Fruit fly (Drosophila melanogaster) whole organism, adult: ENCODE data around the gene Bace.

Experiments used
- CG1620 ChIP-seq: fragments of 200-800 bp; sonication (Bioruptor generic); optimal IDR thresholded peaks from 2 replicates; lab custom pipeline; 2016; ENCODE audit warnings: missing biosample characterization, missing genetic modification characterization
- CG33017 ChIP-seq: fragments of 200-800 bp; sonication (Bioruptor generic); optimal IDR thresholded peaks from 2 replicates; lab custom pipeline; 2018; ENCODE audit warnings: missing biosample characterization, mild to moderate bottlenecking, missing genetic modification characterization, moderate library complexity
- CG5204 ChIP-seq: fragments of 200-800 bp; sonication (Bioruptor generic); optimal IDR thresholded peaks from 2 replicates; lab custom pipeline; 2016; ENCODE audit warnings: missing biosample characterization, missing genetic modification characterization
- CG7101 ChIP-seq: fragments of 200-800 bp; sonication (Bioruptor generic); optimal IDR thresholded peaks from 2 replicates; lab custom pipeline; 2018; ENCODE audit warnings: missing biosample characterization, mild to moderate bottlenecking, missing genetic modification characterization, moderate library complexity
- Clk ChIP-seq: fragments of 200-800 bp; sonication (Bioruptor generic); optimal IDR thresholded peaks from 2 replicates; lab custom pipeline; 2017; ENCODE audit warnings: missing biosample characterization, missing genetic modification characterization
- Hr96 ChIP-seq: fragments of 200-800 bp; sonication (Bioruptor generic); optimal IDR thresholded peaks from 2 replicates; lab custom pipeline; 2016; ENCODE audit warnings: missing biosample characterization, missing genetic modification characterization
- cic ChIP-seq: fragments of 200-800 bp; sonication (Bioruptor generic); optimal IDR thresholded peaks from 2 replicates; lab custom pipeline; 2017; ENCODE audit warnings: missing biosample characterization, mild to moderate bottlenecking, missing genetic modification characterization, moderate library complexity
- kay ChIP-seq: fragments of 200-800 bp; sonication (Bioruptor generic); peaks from one replicate; lab custom pipeline; 2016; ENCODE audit warnings: missing biosample characterization, missing genetic modification characterization, borderline replicate concordance
- ovo ChIP-seq: fragments of 200-800 bp; sonication (Bioruptor generic); optimal IDR thresholded peaks from 2 replicates; lab custom pipeline; 2016; ENCODE audit warnings: missing biosample characterization, missing genetic modification characterization
- toe ChIP-seq: fragments of 200-800 bp; sonication (Bioruptor generic); optimal IDR thresholded peaks from 2 replicates; lab custom pipeline; 2016; ENCODE audit warnings: missing biosample characterization, missing genetic modification characterization

DNA sequence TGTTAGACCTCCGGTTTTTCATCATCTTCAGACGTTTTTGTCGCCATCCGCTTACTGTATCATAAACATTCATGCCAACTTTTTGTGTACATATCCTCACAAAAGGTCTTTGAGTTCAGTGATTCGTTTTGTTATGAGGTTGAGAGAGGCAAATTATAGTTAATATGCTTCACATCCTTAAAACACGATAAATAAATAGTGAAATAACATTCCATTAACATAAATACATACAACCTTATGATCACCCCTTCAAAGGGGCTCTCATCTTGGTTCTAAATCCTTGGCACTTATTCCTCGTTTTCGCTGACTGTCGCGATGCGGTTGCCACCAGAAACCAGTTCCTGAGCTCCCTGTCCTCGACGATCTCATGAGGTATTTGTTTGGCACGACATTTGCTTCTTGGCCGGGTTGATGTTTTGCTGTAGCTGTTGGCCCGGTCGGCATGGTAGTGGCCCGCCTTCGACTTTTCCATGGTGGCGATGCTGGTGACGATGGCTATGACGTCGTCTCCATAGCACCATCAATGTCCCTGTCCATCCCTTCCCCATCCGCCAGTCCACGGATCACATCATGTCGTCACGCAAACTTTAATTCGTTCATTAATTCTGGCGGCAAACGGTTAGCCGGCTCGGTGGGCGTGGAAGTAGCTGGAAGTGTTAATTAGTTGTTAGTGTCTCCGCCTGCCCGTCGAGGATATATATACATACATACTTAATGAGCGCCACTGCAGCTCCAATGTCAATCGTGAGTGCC lies 27.0 kb downstream of the Bace start:
- TF ChIP-seq Hr96 (no peak), CG7101 (tag; lab: Kevin White, UChicago) (no peak), Clk (GFP tag; lab: Kevin White, UChicago) (no peak), CG1620 (no peak), CG5204 (no peak), toe (GFP tag; lab: Kevin White, UChicago) (no peak), CG33017 (no peak), ovo (GFP tag; lab: Kevin White, UChicago) (no peak), kay (GFP tag; lab: Kevin White, UChicago) (no peak), cic (GFP tag; lab: Kevin White, UChicago) (no peak)
